Fruit fly (Drosophila melanogaster) whole organism, pupa: ENCODE measurements around the gene kirre.

Experiments used
- CG10348 ChIP-seq: fragments of 200-800 bp; sonication (Bioruptor generic); IDR thresholded peaks from 2 replicates; pipeline ENCODE4 v1.3.6; 2022; ENCODE audit warnings: missing biosample characterization, missing genetic modification characterization
- CG12605 ChIP-seq: fragments of 200-800 bp; sonication (Bioruptor generic); IDR thresholded peaks from 2 replicates; pipeline ENCODE4 v1.3.6; 2022; ENCODE audit warnings: missing biosample characterization, missing genetic modification characterization
- CG13204 ChIP-seq: fragments of 200-800 bp; sonication (Bioruptor generic); optimal IDR thresholded peaks from 2 replicates; lab custom pipeline; 2018; ENCODE audit warnings: missing biosample characterization, mild to moderate bottlenecking, missing genetic modification characterization, moderate library complexity
- CG14655 ChIP-seq: fragments of 200-800 bp; sonication (Bioruptor generic); optimal IDR thresholded peaks from 3 replicates; lab custom pipeline; 2017; ENCODE audit warnings: mild to moderate bottlenecking, missing biosample characterization, missing genetic modification reagents, missing genetic modification characterization
- CG15710 ChIP-seq: fragments of 200-800 bp; sonication (Bioruptor generic); optimal IDR thresholded peaks from 2 replicates; lab custom pipeline; 2018; ENCODE audit warnings: missing biosample characterization, mild to moderate bottlenecking, missing genetic modification characterization, moderate library complexity
- CG17806 ChIP-seq: fragments of 200-800 bp; sonication (Bioruptor generic); optimal IDR thresholded peaks from 2 replicates; lab custom pipeline; 2018; ENCODE audit warnings: missing biosample characterization, mild to moderate bottlenecking, missing genetic modification characterization, moderate library complexity
- CG32121 ChIP-seq: fragments of 200-800 bp; sonication (Bioruptor generic); IDR thresholded peaks from 2 replicates; pipeline ENCODE4 v1.3.6; 2022; ENCODE audit warnings: missing biosample characterization, missing genetic modification characterization
- CG34367 ChIP-seq: fragments of 200-800 bp; sonication (Bioruptor generic); optimal IDR thresholded peaks from 2 replicates; lab custom pipeline; 2018; ENCODE audit warnings: missing biosample characterization, mild to moderate bottlenecking, missing genetic modification characterization
- CG4496 ChIP-seq: fragments of 200-800 bp; sonication (Bioruptor generic); IDR thresholded peaks from 3 replicates; pipeline ENCODE4 v1.3.6; 2022; ENCODE audit warnings: missing biosample characterization, missing genetic modification characterization
- CG8159 ChIP-seq: fragments of 200-800 bp; sonication (Bioruptor generic); optimal IDR thresholded peaks from 3 replicates; lab custom pipeline; 2018; ENCODE audit warnings: missing biosample characterization, mild to moderate bottlenecking, missing genetic modification characterization, moderate library complexity
- CG8301 ChIP-seq: fragments of 200-800 bp; sonication (Bioruptor generic); optimal IDR thresholded peaks from 2 replicates; lab custom pipeline; 2018; ENCODE audit warnings: missing biosample characterization, mild to moderate bottlenecking, missing genetic modification characterization
- CG9948 ChIP-seq: fragments of 200-800 bp; sonication (Bioruptor generic); optimal IDR thresholded peaks from 2 replicates; lab custom pipeline; 2018; ENCODE audit warnings: missing biosample characterization, mild to moderate bottlenecking, missing genetic modification characterization, moderate library complexity
- D1 ChIP-seq: fragments of 200-800 bp; sonication (Bioruptor generic); optimal IDR thresholded peaks from 2 replicates; lab custom pipeline; 2018; ENCODE audit warnings: missing biosample characterization, mild to moderate bottlenecking, missing genetic modification characterization, moderate library complexity
- EcR ChIP-seq: fragments of 200-800 bp; sonication (Bioruptor generic); optimal IDR thresholded peaks from 3 replicates; lab custom pipeline; 2019; ENCODE audit warnings: missing biosample characterization, missing genetic modification characterization, mild to moderate bottlenecking, moderate library complexity, missing genetic modification reagents
- Ets98B ChIP-seq: fragments of 200-800 bp; sonication (Bioruptor generic); IDR thresholded peaks from 2 replicates; pipeline ENCODE4 v1.3.6; 2022; ENCODE audit warnings: missing biosample characterization, missing genetic modification characterization
- Pif1A ChIP-seq: fragments of 200-800 bp; sonication (Bioruptor generic); optimal IDR thresholded peaks from 3 replicates; lab custom pipeline; 2016; ENCODE audit warnings: missing biosample characterization, missing genetic modification characterization
- Pif1B ChIP-seq: fragments of 200-800 bp; sonication (Bioruptor generic); optimal IDR thresholded peaks from 3 replicates; lab custom pipeline; 2016; ENCODE audit warnings: missing biosample characterization, missing genetic modification characterization
- Snoo ChIP-seq: fragments of 200-800 bp; sonication (Bioruptor generic); optimal IDR thresholded peaks from 3 replicates; lab custom pipeline; 2017; ENCODE audit warnings: missing biosample characterization, mild to moderate bottlenecking, missing genetic modification characterization, inconsistent platforms
- fd96Ca ChIP-seq: fragments of 200-800 bp; sonication (Bioruptor generic); IDR thresholded peaks from 3 replicates; pipeline ENCODE4 v1.3.6; 2022; ENCODE audit warnings: missing biosample characterization, missing genetic modification characterization
- gl ChIP-seq: fragments of 200-800 bp; sonication (Bioruptor generic); optimal IDR thresholded peaks from 2 replicates; lab custom pipeline; 2018; ENCODE audit warnings: missing biosample characterization, mild to moderate bottlenecking, missing genetic modification characterization
- rn ChIP-seq: fragments of 200-800 bp; sonication (Bioruptor generic); IDR thresholded peaks from 2 replicates; pipeline ENCODE4 v1.3.6; 2022; ENCODE audit warnings: missing biosample characterization, missing genetic modification characterization

kirre gene

DNA sequence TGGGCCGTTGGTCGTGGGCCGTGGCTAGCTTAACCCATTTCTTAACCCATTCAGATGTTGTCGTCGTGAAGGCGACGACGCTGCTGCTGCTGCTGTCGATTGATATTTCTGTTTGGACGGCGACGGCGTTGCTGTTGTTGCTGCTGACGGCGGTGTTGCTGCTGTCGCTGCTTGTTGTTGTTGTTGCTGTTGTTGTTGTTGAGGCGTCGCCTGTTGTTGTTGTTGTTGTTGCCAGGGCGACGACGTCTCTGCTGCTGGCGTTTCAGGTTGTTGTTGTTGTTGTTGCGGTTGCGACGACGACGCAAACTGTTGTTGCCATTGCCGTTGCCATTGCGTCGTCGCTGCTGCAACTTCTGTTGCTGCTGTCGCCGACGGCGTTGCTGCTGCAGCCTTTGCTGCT lies 142.3 kb downstream of the kirre start:
- TF ChIP-seq CG8301 (tag; lab: Kevin White, UChicago) (no peak), CG9948 (tag; lab: Kevin White, UChicago) (no peak), Snoo (tag; lab: Kevin White, UChicago) (no peak), Pif1B (GFP tag; lab: Kevin White, UChicago) (no peak), gl (no peak), Ets98B (GFP tag; lab: Robert Waterston, UW) (no peak), D1 (no peak), CG17806 (no peak), CG14655 (GFP tag; lab: Kevin White, UChicago) (no peak), Pif1A (GFP tag; lab: Kevin White, UChicago) (no peak), CG4496 (no peak)

- TF ChIP-seq CG8159 (tag; lab: Kevin White, UChicago), result no peak
- TF ChIP-seq CG14655 (GFP tag; lab: Kevin White, UChicago), result no peak
- TF ChIP-seq CG15710 (tag; lab: Kevin White, UChicago), result no peak
- TF ChIP-seq Pif1A (GFP tag; lab: Kevin White, UChicago), result no peak
- TF ChIP-seq CG4496, result no peak
- TF ChIP-seq CG12605 (GFP tag; lab: Robert Waterston, UW), result no peak
- no peak for TF ChIP-seq CG13204 (GFP tag; lab: Kevin White, UChicago)
Measured at dm6 chrX:2883561-2883960, 143.4 kb downstream of the kirre start, which contains the start of gene CG14418. CG14418 (minus strand) TSS chrX:2883661.

DNA sequence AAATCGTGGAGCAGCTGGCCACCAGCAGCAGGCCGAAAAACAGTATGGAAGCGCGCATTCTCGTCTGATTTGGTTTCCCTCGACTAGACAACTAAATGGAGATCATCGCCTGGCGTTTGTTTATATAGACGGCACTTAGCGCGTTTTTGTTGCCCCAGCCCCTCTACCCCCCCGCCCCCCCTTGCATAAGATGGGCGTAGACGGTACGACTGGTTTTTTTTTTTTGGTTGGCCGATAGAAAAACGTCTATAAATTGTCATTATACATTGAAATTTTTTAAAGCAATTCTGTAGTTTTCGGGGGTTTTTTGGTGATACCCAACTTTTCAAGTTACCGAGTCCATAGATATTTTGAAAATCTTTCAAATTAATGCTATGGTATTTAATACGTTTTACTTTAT lies 145.6 kb downstream of the kirre start, which contains the start of gene CG14419:
Gene CG14419, minus strand, starts transcription at position 101 of the 400 bp plus-strand sequence.
- TF ChIP-seq CG8301 (tag; lab: Kevin White, UChicago) (no peak), CG15710 (tag; lab: Kevin White, UChicago) (no peak), EcR (GFP tag; lab: Kevin White, UChicago) (no peak), CG14655 (GFP tag; lab: Kevin White, UChicago) (no peak), CG17806 (no peak), fd96Ca (GFP tag; lab: Robert Waterston, UW) (no peak), Snoo (tag; lab: Kevin White, UChicago) (no peak), rn (GFP tag; lab: Robert Waterston, UW) (no peak), D1 (no peak), Ets98B (GFP tag; lab: Robert Waterston, UW) (no peak), CG8159 (tag; lab: Kevin White, UChicago) (no peak), CG34367 (tag; lab: Kevin White, UChicago) (no peak), CG12605 (GFP tag; lab: Robert Waterston, UW) (no peak), CG13204 (GFP tag; lab: Kevin White, UChicago) (no peak), Pif1B (GFP tag; lab: Kevin White, UChicago) (no peak), Pif1A (GFP tag; lab: Kevin White, UChicago) (no peak)

DNA sequence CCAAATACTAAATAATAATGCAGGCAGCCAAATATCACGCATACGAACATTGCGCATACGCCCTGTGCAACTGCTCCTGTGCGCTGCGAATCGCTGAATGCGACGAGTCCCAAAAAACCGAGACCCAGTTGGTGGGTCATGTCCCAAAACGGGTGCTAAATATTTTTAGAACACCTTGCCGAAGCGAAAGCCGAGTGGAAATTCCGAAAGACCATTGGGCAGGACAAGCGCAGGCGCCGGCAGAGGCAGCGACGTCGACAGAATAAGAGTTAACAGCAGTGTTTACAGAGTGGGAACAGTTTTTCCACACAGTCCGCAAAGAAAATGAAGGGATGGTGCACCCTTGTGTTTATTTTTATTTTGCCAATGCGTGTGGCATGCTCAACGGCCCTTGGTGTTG lies 148.0 kb downstream of the kirre start:
- TF ChIP-seq gl (no peak), CG9948 (tag; lab: Kevin White, UChicago) (no peak), CG15710 (tag; lab: Kevin White, UChicago) (no peak)
- TF ChIP-seq, all 21 proteins: peak for 0

DNA sequence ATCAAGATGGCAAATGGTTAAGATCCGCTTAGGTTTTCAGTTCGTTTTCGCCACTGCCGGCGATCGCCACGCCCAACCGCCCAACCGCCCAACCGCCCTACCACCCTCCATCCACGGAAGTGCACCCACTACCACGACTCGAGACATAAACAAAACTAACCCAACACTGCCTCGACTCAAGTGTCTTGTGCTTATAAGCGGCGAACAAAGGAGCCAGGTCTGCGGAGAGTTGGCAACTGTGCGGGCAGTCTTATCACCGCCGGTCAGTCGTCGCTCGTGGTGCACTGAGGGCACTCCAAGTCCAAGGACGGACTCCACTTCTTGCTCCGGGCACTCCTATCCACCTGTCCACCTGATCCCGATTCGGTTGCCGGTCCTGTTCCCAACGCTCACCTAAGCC lies 150.3 kb downstream of the kirre start, which contains the start of gene CG3526:
Gene CG3526, plus strand, starts transcription at position 301 of the 400 bp plus-strand sequence.
- TF ChIP-seq CG4496 (no peak), Pif1B (GFP tag; lab: Kevin White, UChicago) (no peak), CG15710 (tag; lab: Kevin White, UChicago) (no peak), CG14655 (GFP tag; lab: Kevin White, UChicago) (no peak), CG10348 (no peak), CG34367 (tag; lab: Kevin White, UChicago) (no peak), CG8301 (tag; lab: Kevin White, UChicago) (no peak), CG9948 (tag; lab: Kevin White, UChicago) (no peak), Pif1A (GFP tag; lab: Kevin White, UChicago) (no peak), CG32121 (no peak), D1 (no peak), CG8159 (tag; lab: Kevin White, UChicago) (no peak), CG17806 (no peak), EcR (GFP tag; lab: Kevin White, UChicago) (no peak), Ets98B (GFP tag; lab: Robert Waterston, UW) (no peak), Snoo (tag; lab: Kevin White, UChicago) (no peak), CG13204 (GFP tag; lab: Kevin White, UChicago) (no peak), CG12605 (GFP tag; lab: Robert Waterston, UW) (no peak), gl (no peak), rn (GFP tag; lab: Robert Waterston, UW) (no peak)
- TF ChIP-seq, all 21 proteins: peak for 0

dm6 chrX:2907105-2907694 lies 167.0 kb downstream of the kirre start:
- TF ChIP-seq D1 (no peak), CG13204 (GFP tag; lab: Kevin White, UChicago) (no peak), CG9948 (tag; lab: Kevin White, UChicago) (peak; percentile 7), CG8159 (tag; lab: Kevin White, UChicago) (peak; percentile 20), Ets98B (GFP tag; lab: Robert Waterston, UW) (0 out of 2 replicates have a peak, but pooled peaks have one; percentile 18), CG34367 (tag; lab: Kevin White, UChicago) (peak; percentile 15), CG17806 (peak; percentile 14), CG14655 (GFP tag; lab: Kevin White, UChicago) (peak; percentile 16), CG32121 (no peak), Pif1A (GFP tag; lab: Kevin White, UChicago) (peak; percentile 9), CG10348 (no peak), Pif1B (GFP tag; lab: Kevin White, UChicago) (no peak), rn (GFP tag; lab: Robert Waterston, UW) (no peak), CG4496 (peak; percentile 41; the same call in 1 of the 3 replicates), fd96Ca (GFP tag; lab: Robert Waterston, UW) (0 out of 3 replicates have a peak, but pooled peaks have one; percentile 27), gl (no peak)
